Worm (Caenorhabditis elegans) whole organism, late embryonic: ENCODE results near the gene twk-34.

Experiments
- ceh-14 ChIP-seq: sonication (generic microtip); optimal IDR thresholded peaks from 2 replicates; lab custom pipeline; 2016; ENCODE audit warnings: missing genotype, missing genetic modification characterization, missing compliant biosample characterization
- ceh-9 ChIP-seq: sonication (generic microtip); optimal IDR thresholded peaks from 2 replicates; lab custom pipeline; 2016; ENCODE audit warnings: mild to moderate bottlenecking, missing genetic modification characterization, inconsistent platforms, missing compliant biosample characterization
- pat-9 ChIP-seq: fragments of 200-800 bp; sonication (Bioruptor generic); optimal IDR thresholded peaks from 2 replicates; lab custom pipeline; 2018; ENCODE audit warnings: mild to moderate bottlenecking, missing genetic modification characterization, moderate library complexity, missing compliant biosample characterization
- tbx-7 ChIP-seq: sonication (generic microtip); optimal IDR thresholded peaks from 2 replicates; lab custom pipeline; 2016; ENCODE audit warnings: missing genotype, missing genetic modification characterization, missing compliant biosample characterization

- TF ChIP-seq ceh-14 (no peak), ceh-9 (no peak), tbx-7 (tag; lab: Kevin White, UChicago) (no peak), pat-9 (tag; lab: Kevin White, UChicago) (no peak)
Measured at ce11 chrV:15689952-15690351, 14.8 kb upstream of the twk-34 start, which contains the start of gene nhr-268.
